Worm (Caenorhabditis elegans) whole organism, mixed stage, embryonic: Measurements from ENCODE around the gene Y60C6A.2.

Experiments
- lsy-2 ChIP-seq: fragments of 150-350 bp; optimal IDR thresholded peaks from 2 replicates; lab custom pipeline; 2014; ENCODE audit warnings: missing biosample characterization, missing genetic modification characterization
- tbx-8 ChIP-seq: fragments of 200-800 bp; sonication (Bioruptor generic); optimal IDR thresholded peaks from 2 replicates; lab custom pipeline; 2018; ENCODE audit warnings: mild to moderate bottlenecking, missing genetic modification characterization, moderate library complexity, missing compliant biosample characterization
- unc-62 ChIP-seq: fragments of 150-350 bp; optimal IDR thresholded peaks from 2 replicates; lab custom pipeline; 2014; ENCODE audit warnings: missing biosample characterization, missing genetic modification reagents, missing genetic modification characterization

DNA sequence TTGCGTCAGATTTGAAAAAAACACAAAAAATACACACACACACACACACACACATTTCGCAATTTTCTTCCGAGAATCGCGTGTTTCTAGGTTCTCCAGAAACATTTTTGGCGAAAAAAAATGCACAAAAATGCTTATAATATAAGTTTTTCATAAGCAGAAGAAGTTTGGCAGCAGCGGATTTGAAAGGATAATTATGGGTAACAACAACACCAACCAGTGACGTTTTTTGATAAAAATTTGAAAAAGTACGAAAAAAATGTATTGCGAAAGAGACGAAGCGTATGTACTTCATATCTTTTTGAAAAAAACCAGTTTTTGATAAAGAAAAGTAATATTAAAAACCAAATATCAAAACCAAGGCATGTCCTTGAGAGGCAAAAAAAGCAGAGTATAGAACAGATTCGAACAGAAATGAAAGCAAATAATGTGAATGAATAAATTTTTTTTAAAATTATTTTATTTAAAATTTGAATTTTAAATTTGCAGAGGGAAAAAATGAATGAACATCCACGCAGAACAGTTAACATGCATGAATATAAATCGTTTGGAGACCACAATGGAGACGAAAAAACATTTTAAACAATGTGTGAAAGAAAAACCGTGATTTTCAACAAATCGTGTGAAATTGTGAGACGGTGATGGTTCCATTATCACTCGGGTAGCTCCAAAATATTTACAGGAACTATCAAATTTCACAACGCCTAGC, 38.6 kb upstream of the Y60C6A.2 start:
- TF ChIP-seq tbx-8 (GFP tag; lab: Kevin White, UChicago) = no peak
- TF ChIP-seq lsy-2 (tag; lab: Kevin White, UChicago) = no peak
- TF ChIP-seq unc-62 (GFP tag; lab: Kevin White, UChicago) = no peak
